Fruit fly (Drosophila melanogaster) Kc167 (cell line): ENCODE measurements around the gene DIP-iota.

ENCODE experiments used
- Myc ChIP-seq: fragments of >200 bp; optimal IDR thresholded peaks from 2 replicates; lab custom pipeline; 2017; ENCODE audit warnings: missing external identifiers
- Sin3A ChIP-seq: fragments of >200 bp; optimal IDR thresholded peaks from 2 replicates; lab custom pipeline; 2018; ENCODE audit warnings: missing external identifiers
- h ChIP-seq: fragments of >200 bp; optimal IDR thresholded peaks from 3 replicates; lab custom pipeline; 2018; ENCODE audit warnings: missing external identifiers
- insv ChIP-seq: fragments of >200 bp; optimal IDR thresholded peaks from 3 replicates; lab custom pipeline; 2018; ENCODE audit warnings: missing external identifiers
- psq ChIP-seq: fragments of >200 bp; optimal IDR thresholded peaks from 2 replicates; lab custom pipeline; 2017; ENCODE audit warnings: missing external identifiers
- ttk ChIP-seq: sonication (Bioruptor generic); optimal IDR thresholded peaks from 2 replicates; lab custom pipeline; 2017; ENCODE audit warnings: missing external identifiers

Gene DIP-iota

DNA sequence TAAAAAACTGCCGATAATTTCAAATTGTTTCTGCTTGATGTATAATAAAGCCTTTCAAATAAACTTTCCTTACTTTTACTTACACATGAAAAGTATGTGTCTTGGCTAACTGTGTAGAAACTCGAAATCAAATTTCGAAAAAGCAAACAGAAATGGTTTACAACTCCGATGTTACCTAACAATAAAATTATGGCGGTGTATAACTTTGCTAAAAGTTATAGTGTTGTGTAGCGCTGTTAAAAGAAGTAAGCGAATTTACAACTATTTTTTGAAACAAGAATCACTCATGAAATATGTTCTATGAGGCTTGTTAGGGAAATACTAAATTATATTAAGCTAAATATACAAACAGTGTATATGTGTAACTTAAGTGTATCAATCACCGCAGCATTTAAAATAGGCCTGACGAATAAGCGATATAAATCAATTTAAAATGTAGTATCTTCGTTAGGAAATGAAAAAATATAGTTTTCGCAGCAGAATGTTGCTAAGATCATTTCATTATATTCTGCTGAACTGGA lies 1.2 kb upstream of the DIP-iota start, which contains the start of gene CG34345:
Gene CG34345 (plus strand): TSS at position 471 of the 521 bp plus-strand sequence.
- TF ChIP-seq Myc (lab: Kevin White, UChicago) (no peak), Sin3A (lab: Kevin White, UChicago) (no peak), h (lab: Kevin White, UChicago) (no peak), ttk (lab: Kevin White, UChicago) (no peak), insv (lab: Kevin White, UChicago) (no peak), psq (no peak)

- no peak for TF ChIP-seq Sin3A (lab: Kevin White, UChicago)
- no peak for TF ChIP-seq ttk (lab: Kevin White, UChicago)
- TF ChIP-seq psq = no peak
- TF ChIP-seq insv (lab: Kevin White, UChicago) = no peak
- no peak for TF ChIP-seq h (lab: Kevin White, UChicago)
- TF ChIP-seq Myc (lab: Kevin White, UChicago) = no peak
Measured at dm6 chr2L:6622031-6622430, 531 bp upstream of the DIP-iota start.

- TF ChIP-seq ttk (lab: Kevin White, UChicago) (no peak), psq (no peak), h (lab: Kevin White, UChicago) (no peak), Sin3A (lab: Kevin White, UChicago) (no peak), insv (lab: Kevin White, UChicago) (no peak), Myc (lab: Kevin White, UChicago) (no peak)
Measured at dm6 chr2L:6614229-6614935, 7.1 kb downstream of the DIP-iota start.

DNA sequence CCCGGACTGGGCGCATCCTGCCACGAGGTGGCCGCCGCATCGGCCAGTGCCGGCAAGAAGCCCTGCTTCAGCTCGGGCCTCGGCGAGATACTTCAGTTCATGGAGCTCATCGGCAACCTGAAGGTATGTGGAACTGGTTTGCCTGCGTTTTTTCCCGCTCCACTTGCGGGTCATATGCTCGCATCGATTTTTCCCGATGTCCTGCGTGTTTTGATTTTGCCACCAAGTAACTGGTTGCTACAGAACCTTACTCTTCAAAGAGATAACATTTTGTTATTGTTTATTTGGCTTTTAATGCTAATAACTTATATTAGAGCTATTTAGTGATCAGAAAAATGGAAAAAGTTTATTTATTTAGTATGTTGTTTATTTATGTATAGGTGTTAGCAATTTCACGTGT lies 8.3 kb downstream of the DIP-iota start:
- TF ChIP-seq ttk (lab: Kevin White, UChicago) = no peak
- TF ChIP-seq Sin3A (lab: Kevin White, UChicago) = no peak
- TF ChIP-seq Myc (lab: Kevin White, UChicago) = no peak
- no peak for TF ChIP-seq psq
- no peak for TF ChIP-seq h (lab: Kevin White, UChicago)
- TF ChIP-seq insv (lab: Kevin White, UChicago) = no peak

DNA sequence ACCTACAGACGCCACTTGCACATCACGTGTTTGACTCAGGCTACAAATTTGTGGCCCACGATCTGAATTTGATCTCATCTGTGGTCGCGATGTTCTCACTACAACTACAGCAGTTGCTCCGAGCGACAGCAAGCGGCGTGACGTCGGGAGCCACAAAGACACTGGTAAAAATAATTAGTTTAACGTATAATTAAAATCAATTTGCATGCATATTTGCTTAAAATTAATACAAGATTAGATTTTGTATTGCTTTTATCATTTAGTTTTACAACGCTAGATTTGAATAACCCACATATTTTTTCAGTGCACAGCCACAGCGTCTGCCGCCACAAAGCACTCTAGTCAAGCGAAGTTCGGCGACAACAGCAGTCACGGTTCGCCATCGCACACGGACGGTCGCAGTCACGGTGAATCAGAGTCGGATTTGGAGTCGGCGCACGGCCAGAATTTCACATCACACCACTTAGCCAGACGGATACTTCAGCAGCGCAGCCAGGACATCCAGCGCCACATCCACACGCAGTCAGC lies 9.0 kb downstream of the DIP-iota start:
- TF ChIP-seq Sin3A (lab: Kevin White, UChicago) = no peak
- TF ChIP-seq Myc (lab: Kevin White, UChicago) = no peak
- TF ChIP-seq psq = no peak

- TF ChIP-seq ttk (lab: Kevin White, UChicago) = no peak
- no peak for TF ChIP-seq Myc (lab: Kevin White, UChicago)
- no peak for TF ChIP-seq h (lab: Kevin White, UChicago)
- TF ChIP-seq insv (lab: Kevin White, UChicago) = no peak
- no peak for TF ChIP-seq Sin3A (lab: Kevin White, UChicago)
- TF ChIP-seq psq = no peak
Measured at dm6 chr2L:6611374-6612005, 10.0 kb downstream of the DIP-iota start.

DNA sequence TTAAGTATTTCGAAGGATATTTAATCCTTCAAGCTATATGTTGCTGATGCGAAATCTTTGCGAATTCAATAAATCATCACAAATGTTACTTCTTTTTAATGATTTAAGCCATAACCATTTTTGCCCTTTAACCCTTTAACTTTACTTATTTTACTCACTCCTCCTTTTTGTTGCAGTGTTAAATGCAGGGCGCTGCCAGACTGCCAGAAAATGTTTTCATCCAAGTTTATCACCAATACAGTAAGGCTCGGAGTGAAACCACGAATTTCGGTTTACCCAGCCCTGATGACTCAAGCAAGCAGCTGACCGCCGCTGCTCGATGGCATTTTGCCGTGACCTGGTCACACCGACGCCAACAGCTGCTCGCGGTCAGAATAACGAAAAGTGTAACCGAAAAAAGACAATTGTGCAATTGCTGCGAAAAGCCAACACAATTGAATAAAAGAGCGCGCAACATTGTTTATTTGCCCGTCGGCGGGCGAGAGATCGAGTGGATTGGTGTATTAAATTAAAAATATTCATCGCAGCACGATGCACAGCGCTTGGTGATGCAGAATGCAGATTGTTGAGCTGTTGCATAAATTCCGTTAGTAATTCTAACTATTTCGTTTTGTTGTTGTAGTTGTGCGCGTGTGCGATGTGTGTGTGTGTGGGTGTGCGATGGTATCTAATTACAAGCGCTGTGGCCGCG lies 10.7 kb downstream of the DIP-iota start, which contains the start of gene CG11050:
Gene CG11050 (plus strand): TSS at position 329 of the 691 bp plus-strand sequence.
- TF ChIP-seq Myc (lab: Kevin White, UChicago) = no peak
- TF ChIP-seq h (lab: Kevin White, UChicago) = no peak
- no peak for TF ChIP-seq Sin3A (lab: Kevin White, UChicago)
- no peak for TF ChIP-seq psq
- no peak for TF ChIP-seq ttk (lab: Kevin White, UChicago)
- no peak for TF ChIP-seq insv (lab: Kevin White, UChicago)

DNA sequence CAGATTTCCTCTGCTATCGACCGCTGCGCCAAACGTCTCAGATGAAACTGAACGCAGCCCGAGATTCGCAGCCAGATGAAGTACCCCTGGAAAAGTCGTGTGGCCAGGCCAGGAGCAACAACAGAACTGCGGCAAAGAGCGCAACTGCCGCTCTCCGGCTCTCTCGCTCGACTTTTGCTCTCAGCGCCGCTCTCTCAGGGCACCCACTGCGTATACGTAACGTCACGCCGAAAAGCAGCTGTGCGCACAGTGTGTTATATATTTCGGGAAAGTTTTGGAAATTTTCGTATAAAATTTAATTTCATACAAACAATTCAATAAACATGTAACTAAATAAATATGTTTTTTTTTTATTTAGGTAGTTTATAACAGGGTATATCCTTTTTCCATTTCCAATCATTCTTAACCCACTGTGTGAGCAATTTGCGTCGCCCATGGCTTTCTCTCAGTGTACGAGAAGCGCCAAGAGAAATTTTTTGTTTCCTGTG lies 20.4 kb downstream of the DIP-iota start, which contains the start of gene Dpp10:
Gene Dpp10 (minus strand): TSS at position 51 of the 488 bp plus-strand sequence.
- TF ChIP-seq Sin3A (lab: Kevin White, UChicago) (no peak), insv (lab: Kevin White, UChicago) (no peak), psq (no peak)

DNA sequence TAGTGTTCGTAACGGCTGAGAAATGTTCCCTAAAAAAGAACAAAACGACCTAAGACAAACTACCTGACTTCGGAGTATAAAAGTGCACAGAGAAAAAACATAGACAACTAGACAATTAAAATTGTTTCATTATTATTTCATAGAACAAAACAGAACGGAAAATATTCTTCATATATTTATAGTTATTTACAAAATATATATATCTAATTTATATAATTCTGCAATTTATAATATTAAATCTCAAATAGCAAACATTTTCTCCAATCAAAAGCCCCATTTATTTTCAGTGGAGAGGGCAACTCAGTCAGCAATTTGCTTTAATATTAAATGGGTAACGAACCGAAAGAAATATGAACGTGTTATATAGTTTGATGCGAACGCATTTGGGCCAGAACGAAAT lies 26.5 kb downstream of the DIP-iota start:
- no peak for TF ChIP-seq Sin3A (lab: Kevin White, UChicago)
- no peak for TF ChIP-seq h (lab: Kevin White, UChicago)
- TF ChIP-seq psq = no peak
- TF ChIP-seq insv (lab: Kevin White, UChicago) = no peak
- no peak for TF ChIP-seq Myc (lab: Kevin White, UChicago)
- TF ChIP-seq ttk (lab: Kevin White, UChicago) = no peak

DNA sequence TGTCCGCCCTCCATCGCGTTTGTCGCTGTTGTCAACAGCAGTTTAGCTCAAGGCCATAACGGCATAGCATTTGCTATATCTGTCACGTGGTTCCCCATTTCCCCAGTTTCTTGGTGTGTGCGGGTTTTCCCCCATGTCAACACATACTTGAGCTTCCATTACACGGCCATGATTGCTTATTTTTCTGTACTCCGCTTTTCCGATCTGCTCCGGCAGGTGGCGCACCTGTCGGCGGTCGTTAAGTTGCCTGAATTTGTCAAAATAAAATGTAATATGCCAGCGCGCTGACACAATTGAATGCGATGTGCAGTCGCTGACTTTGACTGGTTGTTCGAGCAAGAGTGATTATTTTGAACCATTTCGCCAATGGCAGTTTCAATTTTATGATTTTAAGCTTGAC lies 37.2 kb downstream of the DIP-iota start:
- TF ChIP-seq Sin3A (lab: Kevin White, UChicago) = no peak
- TF ChIP-seq h (lab: Kevin White, UChicago) = no peak
- no peak for TF ChIP-seq psq
- no peak for TF ChIP-seq ttk (lab: Kevin White, UChicago)
- no peak for TF ChIP-seq insv (lab: Kevin White, UChicago)
- no peak for TF ChIP-seq Myc (lab: Kevin White, UChicago)

DNA sequence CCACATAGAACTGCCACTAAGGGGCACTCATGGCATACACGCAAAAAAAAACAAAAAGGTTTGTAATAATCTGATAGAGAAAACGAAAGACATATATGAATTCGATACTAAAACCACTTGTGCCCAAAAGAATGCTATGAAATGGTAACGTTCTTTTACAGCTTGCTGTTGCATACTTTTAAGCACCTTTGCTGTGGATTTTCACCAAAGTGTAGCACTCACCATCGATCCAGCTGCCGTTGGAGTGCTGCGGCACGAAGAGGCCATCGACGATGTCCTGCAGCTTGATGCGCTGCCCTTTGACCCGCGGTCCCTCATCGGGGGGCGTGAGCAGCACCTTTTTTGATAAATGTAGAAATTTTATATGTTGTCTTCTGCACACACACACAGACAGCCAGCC lies 42.5 kb downstream of the DIP-iota start:
- TF ChIP-seq insv (lab: Kevin White, UChicago) (no peak), Myc (lab: Kevin White, UChicago) (no peak), h (lab: Kevin White, UChicago) (no peak), Sin3A (lab: Kevin White, UChicago) (no peak), ttk (lab: Kevin White, UChicago) (no peak), psq (no peak)
